Fruit fly (Drosophila melanogaster) whole organism, wandering third instar larva: ENCODE measurements around the gene cic.

Source experiments
- Abd-B ChIP-seq: fragments of >200 bp; optimal IDR thresholded peaks from 2 replicates; lab custom pipeline; 2017; ENCODE audit warnings: missing biosample characterization, missing genetic modification characterization
- CG32264 ChIP-seq: fragments of 200-800 bp; sonication (Bioruptor generic); optimal IDR thresholded peaks from 2 replicates; lab custom pipeline; 2016; ENCODE audit warnings: missing biosample characterization, missing genetic modification characterization
- CG9705 ChIP-seq: fragments of 200-800 bp; sonication (Bioruptor generic); optimal IDR thresholded peaks from 2 replicates; lab custom pipeline; 2018; ENCODE audit warnings: missing biosample characterization, mild to moderate bottlenecking, missing genetic modification characterization
- CrebA ChIP-seq: fragments of 200-800 bp; sonication (Bioruptor generic); optimal IDR thresholded peaks from 2 replicates; lab custom pipeline; 2016; ENCODE audit warnings: missing biosample characterization, mild to moderate bottlenecking, missing genetic modification characterization, borderline replicate concordance
- Dfd ChIP-seq: fragments of >200 bp; optimal IDR thresholded peaks from 2 replicates; lab custom pipeline; 2017; ENCODE audit warnings: missing biosample characterization, missing genetic modification characterization
- Dif ChIP-seq: fragments of 200-275, 200-300 bp; sonication (Bioruptor generic); optimal IDR thresholded peaks from 2 replicates; lab custom pipeline; 2018; ENCODE audit warnings: missing biosample characterization, missing genetic modification characterization; ENCODE audit not compliant: partially characterized antibody
- GATAd ChIP-seq: sonication (Bioruptor generic); optimal IDR thresholded peaks from 2 replicates; lab custom pipeline; 2016; ENCODE audit warnings: missing biosample characterization, missing genetic modification characterization
- HLH106 ChIP-seq: fragments of 200-800 bp; optimal IDR thresholded peaks from 3 replicates; lab custom pipeline; 2019; ENCODE audit warnings: missing biosample characterization, mild to moderate bottlenecking, missing genetic modification characterization, moderate library complexity
- Hnf4 ChIP-seq: fragments of 200-800 bp; sonication (Bioruptor generic); optimal IDR thresholded peaks from 2 replicates; lab custom pipeline; 2016; ENCODE audit warnings: missing biosample characterization, mild to moderate bottlenecking, missing genetic modification characterization
- Hr78 ChIP-seq: fragments of >200 bp; optimal IDR thresholded peaks from 2 replicates; lab custom pipeline; 2017; ENCODE audit warnings: missing biosample characterization, missing genetic modification characterization
- Hr83 ChIP-seq: fragments of 200-300 bp; sonication (Bioruptor generic); optimal IDR thresholded peaks from 2 replicates; lab custom pipeline; 2016; ENCODE audit warnings: missing biosample characterization, mild to moderate bottlenecking, missing genetic modification characterization, moderate library complexity; ENCODE audit not compliant: poor library complexity, severe bottlenecking
- Jra ChIP-seq: sonication (Bioruptor generic); optimal IDR thresholded peaks from 2 replicates; lab custom pipeline; 2016; ENCODE audit warnings: missing biosample characterization, missing genetic modification characterization
- Mio ChIP-seq: sonication (Bioruptor generic); optimal IDR thresholded peaks from 2 replicates; lab custom pipeline; 2016; ENCODE audit warnings: missing biosample characterization, missing genetic modification characterization
- Myc ChIP-seq: fragments of >200 bp; optimal IDR thresholded peaks from 2 replicates; lab custom pipeline; 2017
- N ChIP-seq: fragments of >200 bp; optimal IDR thresholded peaks from 2 replicates; lab custom pipeline; 2018; ENCODE audit warnings: missing biosample characterization, missing external identifiers, missing genetic modification characterization
- OdsH ChIP-seq: fragments of 200-800 bp; sonication (Bioruptor generic); optimal IDR thresholded peaks from 2 replicates; lab custom pipeline; 2016; ENCODE audit warnings: missing biosample characterization, mild to moderate bottlenecking, missing genetic modification characterization
- Rel ChIP-seq, 2 experiments: fragments of 200-800 bp; sonication (Bioruptor generic) in 1 of 2; optimal IDR thresholded peaks; 2 replicates in 1 of 2; 3 replicates in 1 of 2; lab custom pipeline; 2016 to 2019; ENCODE audit warnings: mild to moderate bottlenecking in 2 of 2, missing biosample characterization in 2 of 2, missing genetic modification characterization in 2 of 2, moderate library complexity in 1 of 2
- Sp1 ChIP-seq: fragments of 200-800 bp; sonication (Bioruptor generic); optimal IDR thresholded peaks from 3 replicates; lab custom pipeline; 2019; ENCODE audit warnings: missing biosample characterization, mild to moderate bottlenecking, missing genetic modification characterization, moderate library complexity
- Vsx2 ChIP-seq: fragments of 200-300, 225-300 bp; sonication (Bioruptor generic); optimal IDR thresholded peaks from 2 replicates; lab custom pipeline; 2018; ENCODE audit warnings: missing biosample characterization, missing genetic modification characterization; ENCODE audit not compliant: partially characterized antibody
- br ChIP-seq: fragments of 200-800 bp; sonication (Bioruptor generic); optimal IDR thresholded peaks from 2 replicates; lab custom pipeline; 2016; ENCODE audit warnings: missing biosample characterization, missing genetic modification characterization
- brk ChIP-seq: fragments of 200-800 bp; sonication (Bioruptor generic); optimal IDR thresholded peaks from 2 replicates; lab custom pipeline; 2016; ENCODE audit warnings: missing biosample characterization, mild to moderate bottlenecking, missing genetic modification characterization
- dl ChIP-seq, 2 experiments: fragments of 175-275, 200-275 bp in 1 of 2; fragments of 200-275 bp in 1 of 2; sonication (Bioruptor generic); optimal IDR thresholded peaks; lab custom pipeline; 2018; ENCODE audit warnings: mild to moderate bottlenecking in 2 of 2, missing biosample characterization in 2 of 2, missing genetic modification characterization in 2 of 2, moderate library complexity in 2 of 2; ENCODE audit not compliant: partially characterized antibody in 2 of 2, insufficient read depth in 1 of 2
- dmrt93B ChIP-seq: fragments of 200-800 bp; sonication (Bioruptor generic); optimal IDR thresholded peaks from 2 replicates; lab custom pipeline; 2018; ENCODE audit warnings: missing biosample characterization, mild to moderate bottlenecking, missing genetic modification characterization
- dsf ChIP-seq: sonication (Bioruptor generic); optimal IDR thresholded peaks from 2 replicates; lab custom pipeline; 2016; ENCODE audit warnings: missing biosample characterization, missing genetic modification characterization, borderline replicate concordance
- ey ChIP-seq: fragments of 200-800 bp; sonication (Bioruptor generic); optimal IDR thresholded peaks from 2 replicates; lab custom pipeline; 2016; ENCODE audit warnings: missing biosample characterization, missing genetic modification characterization
- foxo ChIP-seq, 2 experiments: fragments of 200-800 bp; sonication (Bioruptor generic); optimal IDR thresholded peaks; 2 replicates in 1 of 2; 3 replicates in 1 of 2; lab custom pipeline; 2016 to 2017; ENCODE audit warnings: missing biosample characterization in 2 of 2, missing genetic modification characterization in 2 of 2
- fru ChIP-seq: fragments of 200-800 bp; sonication (Bioruptor generic); optimal IDR thresholded peaks from 3 replicates; lab custom pipeline; 2016; ENCODE audit warnings: missing biosample characterization, mild to moderate bottlenecking, missing genetic modification characterization
- h ChIP-seq: fragments of 200-800 bp; sonication (Bioruptor generic); optimal IDR thresholded peaks from 3 replicates; lab custom pipeline; 2016; ENCODE audit warnings: missing biosample characterization, mild to moderate bottlenecking, missing genetic modification characterization
- jim ChIP-seq: fragments of 175-275, 200-325 bp; sonication (Bioruptor generic); optimal IDR thresholded peaks from 2 replicates; lab custom pipeline; 2016; ENCODE audit warnings: missing biosample characterization, mild to moderate bottlenecking, missing genetic modification characterization
- lola ChIP-seq: fragments of >200 bp; optimal IDR thresholded peaks from 2 replicates; lab custom pipeline; 2017; ENCODE audit warnings: missing biosample characterization, missing genetic modification characterization
- pan ChIP-seq: fragments of >200 bp; optimal IDR thresholded peaks from 2 replicates; lab custom pipeline; 2017
- psq ChIP-seq: fragments of 200-800 bp; sonication (Bioruptor generic); optimal IDR thresholded peaks from 3 replicates; lab custom pipeline; 2017; ENCODE audit warnings: missing biosample characterization, mild to moderate bottlenecking, missing genetic modification characterization, moderate library complexity
- rgr ChIP-seq: fragments of 200-800 bp; sonication (Bioruptor generic); optimal IDR thresholded peaks from 3 replicates; lab custom pipeline; 2016; ENCODE audit warnings: missing biosample characterization, mild to moderate bottlenecking, missing genetic modification characterization
- sage ChIP-seq: fragments of 200-800 bp; sonication (Bioruptor generic); optimal IDR thresholded peaks from 2 replicates; lab custom pipeline; 2016; ENCODE audit warnings: missing biosample characterization, mild to moderate bottlenecking, missing genetic modification characterization
- sv ChIP-seq: fragments of 200-800 bp; sonication (Bioruptor generic); optimal IDR thresholded peaks from 3 replicates; lab custom pipeline; 2016; ENCODE audit warnings: missing biosample characterization, missing genetic modification characterization
- tai ChIP-seq: sonication (Bioruptor generic); optimal IDR thresholded peaks from 2 replicates; lab custom pipeline; 2016; ENCODE audit warnings: missing biosample characterization, missing genetic modification characterization
- usp ChIP-seq: fragments of >200 bp; optimal IDR thresholded peaks from 2 replicates; lab custom pipeline; 2017; ENCODE audit warnings: missing biosample characterization, missing genetic modification characterization
- woc ChIP-seq: sonication (Bioruptor generic); optimal IDR thresholded peaks from 2 replicates; lab custom pipeline; 2016; ENCODE audit warnings: missing biosample characterization, mild to moderate bottlenecking, missing genetic modification characterization

The cic gene

dm6 chr3R:20259440-20260170, 7.0 kb downstream of the cic start:
- TF ChIP-seq fru, result peak; percentile 6
- peak; percentile 7 for TF ChIP-seq br (GFP tag; lab: Kevin White, UChicago)
- peak; percentile 49 for TF ChIP-seq brk (GFP tag; lab: Kevin White, UChicago)
- peak; percentile 25 for TF ChIP-seq CG9705 (GFP tag; lab: Kevin White, UChicago)
- TF ChIP-seq Hnf4 (GFP tag; lab: Kevin White, UChicago), result peak; percentile 5
- TF ChIP-seq Jra (GFP tag; lab: Kevin White, UChicago), result no peak
- TF ChIP-seq OdsH (GFP tag; lab: Kevin White, UChicago), result peak; percentile 9
- no peak for TF ChIP-seq h (GFP tag; lab: Kevin White, UChicago)
- no peak for TF ChIP-seq usp (GFP tag; lab: Kevin White, UChicago)
- TF ChIP-seq CrebA (GFP tag; lab: Kevin White, UChicago), result peak; percentile 58
- TF ChIP-seq rgr (GFP tag; lab: Kevin White, UChicago), result peak; percentile 34
- TF ChIP-seq Rel (GFP tag; optimal IDR thresholded peaks at IDR 0.05; lab: Kevin White, UChicago), result no peak
- TF ChIP-seq Rel (tag; optimal IDR thresholded peaks at IDR 0.05; lab: Kevin White, UChicago), result peak; percentile 15
- peak; percentile 7 for TF ChIP-seq Hr83
- TF ChIP-seq CG32264 (GFP tag; lab: Kevin White, UChicago), result peak; percentile 30

dm6 chr3R:20260382-20260781, 7.8 kb downstream of the cic start:
- TF ChIP-seq CrebA (GFP tag; lab: Kevin White, UChicago) (peak; percentile 31), fru (no peak)

dm6 chr3R:20261225-20261968, 8.8 kb downstream of the cic start:
- TF ChIP-seq OdsH (GFP tag; lab: Kevin White, UChicago) (peak; percentile 94), Mio (GFP tag; lab: Kevin White, UChicago) (no peak), dl (GFP tag; optimal IDR thresholded peaks at IDR 0.05; lab: Kevin White, UChicago; ENCODE audit: insufficient read depth in 1 of 2, partially characterized antibody in 2 of 2) (no peak), woc (GFP tag; lab: Kevin White, UChicago) (peak; percentile 83), tai (GFP tag; lab: Kevin White, UChicago) (peak; percentile 38), usp (GFP tag; lab: Kevin White, UChicago) (no peak), Hnf4 (GFP tag; lab: Kevin White, UChicago) (peak; percentile 81), Hr78 (GFP tag; lab: Kevin White, UChicago) (no peak), CG9705 (GFP tag; lab: Kevin White, UChicago) (peak; percentile 55), Myc (lab: Kevin White, UChicago) (no peak), Vsx2 (GFP tag; lab: Kevin White, UChicago) (no peak), Hr83 (no peak), CrebA (GFP tag; lab: Kevin White, UChicago) (peak; percentile 59), CG32264 (GFP tag; lab: Kevin White, UChicago) (peak; percentile 68), N (no peak), Dif (no peak), ey (GFP tag; lab: Kevin White, UChicago) (peak; percentile 92), Rel (GFP tag; optimal IDR thresholded peaks at IDR 0.05; lab: Kevin White, UChicago) (peak; percentile 20), Rel (tag; optimal IDR thresholded peaks at IDR 0.05; lab: Kevin White, UChicago) (peak; percentile 73), brk (GFP tag; lab: Kevin White, UChicago) (peak; percentile 72), Abd-B (GFP tag; lab: Kevin White, UChicago) (no peak), Dfd (GFP tag; lab: Kevin White, UChicago) (no peak), sage (peak; percentile 74), lola (no peak), Sp1 (GFP tag; lab: Kevin White, UChicago) (peak; percentile 90), sv (GFP tag; lab: Kevin White, UChicago) (peak; percentile 67), fru (peak; percentile 94), Jra (GFP tag; lab: Kevin White, UChicago) (peak; percentile 45), dmrt93B (GFP tag; lab: Kevin White, UChicago) (peak; percentile 78), GATAd (GFP tag; lab: Kevin White, UChicago) (no peak), rgr (GFP tag; lab: Kevin White, UChicago) (peak; percentile 94), foxo (GFP tag; optimal IDR thresholded peaks at IDR 0.05; lab: Kevin White, UChicago) (peak; percentile 15 to 94), HLH106 (tag; lab: Kevin White, UChicago) (peak; percentile 90), pan (lab: Kevin White, UChicago) (no peak), h (GFP tag; lab: Kevin White, UChicago) (peak; percentile 94), jim (no peak), psq (GFP tag; lab: Kevin White, UChicago) (peak; percentile 90), br (GFP tag; lab: Kevin White, UChicago) (peak; percentile 91), dsf (GFP tag; lab: Kevin White, UChicago) (peak; percentile 34)
